Worm (Caenorhabditis elegans) whole organism, late embryonic: ENCODE results near the gene F07E5.8.

Experiments used
- C38D4.7 ChIP-seq: fragments of 200-800 bp; sonication (Bioruptor generic); optimal IDR thresholded peaks from 2 replicates; lab custom pipeline; 2018; ENCODE audit warnings: mild to moderate bottlenecking, missing genetic modification characterization, moderate library complexity, missing compliant biosample characterization
- Y22D7AL.16 ChIP-seq: sonication (generic microtip); optimal IDR thresholded peaks from 2 replicates; lab custom pipeline; 2016; ENCODE audit warnings: missing genetic modification characterization, missing compliant biosample characterization
- ahr-1 ChIP-seq: sonication (generic microtip); optimal IDR thresholded peaks from 2 replicates; lab custom pipeline; 2016; ENCODE audit warnings: missing genetic modification characterization, missing compliant biosample characterization
- ama-1 ChIP-seq: fragments of 150-350 bp; optimal IDR thresholded peaks from 2 replicates; lab custom pipeline; 2014
- ceh-18 ChIP-seq: sonication (generic microtip); optimal IDR thresholded peaks from 2 replicates; lab custom pipeline; 2016; ENCODE audit warnings: missing genetic modification characterization, missing compliant biosample characterization
- ceh-22 ChIP-seq: sonication (generic microtip); optimal IDR thresholded peaks from 2 replicates; lab custom pipeline; 2017; ENCODE audit warnings: missing biosample characterization, missing genetic modification characterization
- ceh-24 ChIP-seq: sonication (generic microtip); optimal IDR thresholded peaks from 2 replicates; lab custom pipeline; 2016; ENCODE audit warnings: mild to moderate bottlenecking, missing genetic modification characterization, missing compliant biosample characterization
- ceh-30 ChIP-seq: fragments of 150-350 bp; optimal IDR thresholded peaks from 2 replicates; lab custom pipeline; 2014; ENCODE audit warnings: missing biosample characterization, missing genetic modification characterization
- ceh-31 ChIP-seq: sonication (generic microtip); optimal IDR thresholded peaks from 2 replicates; lab custom pipeline; 2016; ENCODE audit warnings: missing genetic modification characterization, missing compliant biosample characterization
- ceh-45 ChIP-seq: fragments of 200-800 bp; sonication (Bioruptor generic); IDR thresholded peaks from 2 replicates; pipeline ENCODE4 v1.3.6; 2022; ENCODE audit warnings: missing genetic modification reagents, missing genetic modification characterization, missing compliant biosample characterization
- ceh-9 ChIP-seq: sonication (generic microtip); optimal IDR thresholded peaks from 2 replicates; lab custom pipeline; 2016; ENCODE audit warnings: mild to moderate bottlenecking, missing genetic modification characterization, inconsistent platforms, missing compliant biosample characterization
- che-1 ChIP-seq: sonication (generic microtip); optimal IDR thresholded peaks from 2 replicates; lab custom pipeline; 2016; ENCODE audit warnings: mild to moderate bottlenecking, missing genetic modification characterization, missing compliant biosample characterization
- dmd-4 ChIP-seq: sonication (generic microtip); optimal IDR thresholded peaks from 2 replicates; lab custom pipeline; 2016; ENCODE audit warnings: borderline replicate concordance, missing genetic modification characterization, missing compliant biosample characterization
- elt-2 ChIP-seq: sonication (generic microtip); optimal IDR thresholded peaks from 2 replicates; lab custom pipeline; 2016; ENCODE audit warnings: missing genetic modification reagents, missing genetic modification characterization, missing compliant biosample characterization
- elt-4 ChIP-seq: sonication (generic microtip); optimal IDR thresholded peaks from 2 replicates; lab custom pipeline; 2016; ENCODE audit warnings: missing genetic modification characterization, missing compliant biosample characterization
- ets-4 ChIP-seq: sonication (generic microtip); optimal IDR thresholded peaks from 2 replicates; lab custom pipeline; 2016; ENCODE audit warnings: missing genetic modification characterization, missing compliant biosample characterization
- fax-1 ChIP-seq: sonication (generic microtip); optimal IDR thresholded peaks from 2 replicates; lab custom pipeline; 2016; ENCODE audit warnings: missing genotype, missing genetic modification characterization, missing compliant biosample characterization
- fkh-10 ChIP-seq: fragments of 150-350 bp; optimal IDR thresholded peaks from 2 replicates; lab custom pipeline; 2014; ENCODE audit warnings: missing biosample characterization, missing genetic modification reagents, missing genetic modification characterization
- fkh-6 ChIP-seq: sonication (generic microtip); optimal IDR thresholded peaks from 2 replicates; lab custom pipeline; 2016; ENCODE audit warnings: missing genetic modification characterization, missing compliant biosample characterization
- gmeb-2 ChIP-seq: sonication (generic microtip); optimal IDR thresholded peaks from 2 replicates; lab custom pipeline; 2016; ENCODE audit warnings: missing genetic modification characterization, inconsistent platforms, missing compliant biosample characterization
- hlh-13 ChIP-seq: fragments of 200-800 bp; sonication (Bioruptor generic); optimal IDR thresholded peaks from 2 replicates; lab custom pipeline; 2018; ENCODE audit warnings: mild to moderate bottlenecking, missing genetic modification characterization, missing compliant biosample characterization
- hlh-15 ChIP-seq: sonication (generic microtip); optimal IDR thresholded peaks from 2 replicates; lab custom pipeline; 2016; ENCODE audit warnings: missing genetic modification characterization, missing compliant biosample characterization
- lin-11 ChIP-seq: fragments of 200-800 bp; sonication (Bioruptor generic); optimal IDR thresholded peaks from 2 replicates; lab custom pipeline; 2018; ENCODE audit warnings: mild to moderate bottlenecking, missing genetic modification characterization, missing compliant biosample characterization
- nfya-1 ChIP-seq: sonication (generic microtip); optimal IDR thresholded peaks from 2 replicates; lab custom pipeline; 2017; ENCODE audit warnings: missing genetic modification characterization, mild to moderate bottlenecking, missing compliant biosample characterization, antibody characterized with exemption, moderate library complexity
- nhr-11 ChIP-seq: fragments of 150-350 bp; optimal IDR thresholded peaks from 2 replicates; lab custom pipeline; 2014; ENCODE audit warnings: missing biosample characterization, missing genetic modification characterization
- npax-4 ChIP-seq: sonication (generic microtip); optimal IDR thresholded peaks from 2 replicates; lab custom pipeline; 2016; ENCODE audit warnings: missing genetic modification characterization, missing compliant biosample characterization
- odd-2 ChIP-seq: sonication (generic microtip); optimal IDR thresholded peaks from 2 replicates; lab custom pipeline; 2017; ENCODE audit warnings: antibody characterized with exemption, mild to moderate bottlenecking, missing genetic modification characterization, missing compliant biosample characterization
- pag-3 ChIP-seq: sonication (generic microtip); optimal IDR thresholded peaks from 2 replicates; lab custom pipeline; 2016; ENCODE audit warnings: missing compliant biosample characterization, missing genetic modification characterization, borderline replicate concordance
- pha-2 ChIP-seq: sonication (generic microtip); optimal IDR thresholded peaks from 2 replicates; lab custom pipeline; 2017; ENCODE audit warnings: mild to moderate bottlenecking, missing genetic modification characterization, missing compliant biosample characterization
- pqm-1 ChIP-seq: sonication (generic microtip); optimal IDR thresholded peaks from 2 replicates; lab custom pipeline; 2016; ENCODE audit warnings: missing genetic modification characterization, missing compliant biosample characterization
- rnt-1 ChIP-seq: sonication (generic microtip); optimal IDR thresholded peaks from 2 replicates; lab custom pipeline; 2016; ENCODE audit warnings: missing genetic modification characterization, missing compliant biosample characterization
- sdc-2 ChIP-seq: sonication (generic microtip); optimal IDR thresholded peaks from 2 replicates; lab custom pipeline; 2016; ENCODE audit warnings: missing genotype, missing genetic modification characterization, missing compliant biosample characterization
- sox-2 ChIP-seq: fragments of 200-800 bp; sonication (Bioruptor generic); IDR thresholded peaks from 2 replicates; pipeline ENCODE4 v1.3.6; 2022; ENCODE audit warnings: missing genetic modification reagents, missing genetic modification characterization, missing compliant biosample characterization
- syd-9 ChIP-seq: sonication (generic microtip); optimal IDR thresholded peaks from 2 replicates; lab custom pipeline; 2016; ENCODE audit warnings: mild to moderate bottlenecking, missing genetic modification characterization, moderate library complexity, missing compliant biosample characterization
- tbx-2 ChIP-seq: sonication (generic microtip); optimal IDR thresholded peaks from 2 replicates; lab custom pipeline; 2016; ENCODE audit warnings: missing genetic modification characterization, missing compliant biosample characterization
- tbx-7 ChIP-seq: sonication (generic microtip); optimal IDR thresholded peaks from 2 replicates; lab custom pipeline; 2016; ENCODE audit warnings: missing genotype, missing genetic modification characterization, missing compliant biosample characterization
- unc-55 ChIP-seq: sonication (generic microtip); optimal IDR thresholded peaks from 2 replicates; lab custom pipeline; 2017; ENCODE audit warnings: missing biosample characterization, missing genetic modification reagents, missing genetic modification characterization
- zip-5 ChIP-seq: sonication (generic microtip); optimal IDR thresholded peaks from 2 replicates; lab custom pipeline; 2016; ENCODE audit warnings: missing genetic modification characterization, missing compliant biosample characterization

Gene F07E5.8

ce11 chrII:2114488-2114887 lies 39.1 kb upstream of the F07E5.8 start:
- no peak for TF ChIP-seq hlh-13 (GFP tag; lab: Kevin White, UChicago)
- TF ChIP-seq fax-1 (tag; lab: Kevin White, UChicago), result no peak
- TF ChIP-seq pag-3 (tag; lab: Kevin White, UChicago), result no peak
- no peak for TF ChIP-seq ceh-45 (GFP tag; lab: Robert Waterston, UW)
- TF ChIP-seq lin-11 (tag; lab: Kevin White, UChicago), result no peak
- TF ChIP-seq fkh-10 (GFP tag; lab: Kevin White, UChicago), result no peak
- no peak for TF ChIP-seq ceh-31 (tag; lab: Kevin White, UChicago)
- TF ChIP-seq zip-5, result no peak
- no peak for TF ChIP-seq tbx-7
- TF ChIP-seq pha-2 (tag; lab: Kevin White, UChicago), result no peak
- TF ChIP-seq hlh-15 (tag; lab: Kevin White, UChicago), result no peak
- TF ChIP-seq elt-4, result no peak
- TF ChIP-seq ama-1, result no peak
- no peak for TF ChIP-seq fkh-6 (tag; lab: Kevin White, UChicago)
- TF ChIP-seq nfya-1 (tag; lab: Kevin White, UChicago), result no peak
- TF ChIP-seq elt-2 (tag; lab: Kevin White, UChicago), result no peak

ce11 chrII:2112948-2113347 lies 37.5 kb upstream of the F07E5.8 start, which contains the start of gene R52.6:
R52.6 (minus strand) TSS chrII:2113048.
- TF ChIP-seq syd-9 (tag; lab: Kevin White, UChicago), result no peak
- TF ChIP-seq dmd-4 (tag; lab: Kevin White, UChicago), result no peak
- TF ChIP-seq gmeb-2 (tag; lab: Kevin White, UChicago), result no peak
- no peak for TF ChIP-seq pqm-1 (tag; lab: Kevin White, UChicago)
- no peak for TF ChIP-seq npax-4 (tag; lab: Kevin White, UChicago)
- TF ChIP-seq zip-5, result no peak
- no peak for TF ChIP-seq nfya-1 (tag; lab: Kevin White, UChicago)
- TF ChIP-seq sdc-2 (tag; lab: Kevin White, UChicago), result no peak
- no peak for TF ChIP-seq ceh-24
- no peak for TF ChIP-seq ceh-30 (tag; lab: Kevin White, UChicago)
- TF ChIP-seq Y22D7AL.16 (tag; lab: Kevin White, UChicago), result no peak
- no peak for TF ChIP-seq ceh-31 (tag; lab: Kevin White, UChicago)
- TF ChIP-seq fax-1 (tag; lab: Kevin White, UChicago), result no peak
- no peak for TF ChIP-seq che-1 (tag; lab: Kevin White, UChicago)
- TF ChIP-seq odd-2 (tag; lab: Kevin White, UChicago), result no peak
- no peak for TF ChIP-seq ets-4 (tag; lab: Kevin White, UChicago)

ce11 chrII:2109943-2110342 lies 34.5 kb upstream of the F07E5.8 start, which contains the start of gene R52.5:
R52.5 (minus strand) TSS chrII:2110043.
- TF ChIP-seq tbx-2 (no peak), ceh-18 (tag; lab: Kevin White, UChicago) (no peak), odd-2 (tag; lab: Kevin White, UChicago) (no peak), unc-55 (GFP tag; lab: Kevin White, UChicago) (no peak), tbx-7 (no peak), C38D4.7 (GFP tag; lab: Kevin White, UChicago) (no peak), sdc-2 (tag; lab: Kevin White, UChicago) (no peak), nfya-1 (tag; lab: Kevin White, UChicago) (no peak), nhr-11 (no peak), rnt-1 (no peak), sox-2 (GFP tag; lab: Robert Waterston, UW) (no peak), ceh-22 (tag; lab: Kevin White, UChicago) (no peak)

ce11 chrII:2108295-2108694 lies 32.9 kb upstream of the F07E5.8 start, which contains the start of gene R52.4:
R52.4 (minus strand) TSS chrII:2108395.
- no peak for TF ChIP-seq pha-2 (tag; lab: Kevin White, UChicago)
- TF ChIP-seq ceh-9, result no peak
- no peak for TF ChIP-seq ahr-1 (tag; lab: Kevin White, UChicago)
- TF ChIP-seq, all 69 proteins: peak for 0
